Worm (Caenorhabditis elegans) whole organism, late embryonic: Measurements from ENCODE around the gene taf-8.

ENCODE experiments used
- T23F11.4 ChIP-seq: fragments of 200-800 bp; sonication (Bioruptor generic); optimal IDR thresholded peaks from 2 replicates; lab custom pipeline; 2018; ENCODE audit warnings: mild to moderate bottlenecking, missing genetic modification characterization, missing compliant biosample characterization
- Y22D7AL.16 ChIP-seq: sonication (generic microtip); optimal IDR thresholded peaks from 2 replicates; lab custom pipeline; 2016; ENCODE audit warnings: missing genetic modification characterization, missing compliant biosample characterization
- ahr-1 ChIP-seq: sonication (generic microtip); optimal IDR thresholded peaks from 2 replicates; lab custom pipeline; 2016; ENCODE audit warnings: missing genetic modification characterization, missing compliant biosample characterization
- ceh-14 ChIP-seq: sonication (generic microtip); optimal IDR thresholded peaks from 2 replicates; lab custom pipeline; 2016; ENCODE audit warnings: missing genotype, missing genetic modification characterization, missing compliant biosample characterization
- ceh-18 ChIP-seq: sonication (generic microtip); optimal IDR thresholded peaks from 2 replicates; lab custom pipeline; 2016; ENCODE audit warnings: missing genetic modification characterization, missing compliant biosample characterization
- ceh-19 ChIP-seq: fragments of 200-800 bp; sonication (Bioruptor generic); optimal IDR thresholded peaks from 2 replicates; lab custom pipeline; 2018; ENCODE audit warnings: mild to moderate bottlenecking, missing genetic modification characterization, missing compliant biosample characterization
- ceh-24 ChIP-seq: sonication (generic microtip); optimal IDR thresholded peaks from 2 replicates; lab custom pipeline; 2016; ENCODE audit warnings: mild to moderate bottlenecking, missing genetic modification characterization, missing compliant biosample characterization
- ceh-31 ChIP-seq: sonication (generic microtip); optimal IDR thresholded peaks from 2 replicates; lab custom pipeline; 2016; ENCODE audit warnings: missing genetic modification characterization, missing compliant biosample characterization
- ceh-34 ChIP-seq: sonication (generic microtip); optimal IDR thresholded peaks from 2 replicates; lab custom pipeline; 2016; ENCODE audit warnings: mild to moderate bottlenecking, missing genetic modification characterization, missing compliant biosample characterization
- ceh-45 ChIP-seq: fragments of 200-800 bp; sonication (Bioruptor generic); IDR thresholded peaks from 2 replicates; pipeline ENCODE4 v1.3.6; 2022; ENCODE audit warnings: missing genetic modification reagents, missing genetic modification characterization, missing compliant biosample characterization
- ceh-48 ChIP-seq: sonication (generic microtip); optimal IDR thresholded peaks from 2 replicates; lab custom pipeline; 2016; ENCODE audit warnings: missing genetic modification characterization, inconsistent platforms, missing compliant biosample characterization
- ceh-6 ChIP-seq: fragments of 200-800 bp; sonication (Bioruptor generic); optimal IDR thresholded peaks from 2 replicates; lab custom pipeline; 2018; ENCODE audit warnings: mild to moderate bottlenecking, missing genetic modification characterization, missing compliant biosample characterization
- dmd-4 ChIP-seq: sonication (generic microtip); optimal IDR thresholded peaks from 2 replicates; lab custom pipeline; 2016; ENCODE audit warnings: borderline replicate concordance, missing genetic modification characterization, missing compliant biosample characterization
- dve-1 ChIP-seq: sonication (generic microtip); optimal IDR thresholded peaks from 2 replicates; lab custom pipeline; 2017; ENCODE audit warnings: antibody characterized with exemption, mild to moderate bottlenecking, missing genetic modification characterization, missing compliant biosample characterization
- elt-2 ChIP-seq: sonication (generic microtip); optimal IDR thresholded peaks from 2 replicates; lab custom pipeline; 2016; ENCODE audit warnings: missing genetic modification reagents, missing genetic modification characterization, missing compliant biosample characterization
- elt-4 ChIP-seq: sonication (generic microtip); optimal IDR thresholded peaks from 2 replicates; lab custom pipeline; 2016; ENCODE audit warnings: missing genetic modification characterization, missing compliant biosample characterization
- eyg-1 ChIP-seq: sonication (generic microtip); optimal IDR thresholded peaks from 2 replicates; lab custom pipeline; 2016; ENCODE audit warnings: missing genotype, missing genetic modification characterization, missing compliant biosample characterization
- fkh-6 ChIP-seq: sonication (generic microtip); optimal IDR thresholded peaks from 2 replicates; lab custom pipeline; 2016; ENCODE audit warnings: missing genetic modification characterization, missing compliant biosample characterization
- hlh-13 ChIP-seq: fragments of 200-800 bp; sonication (Bioruptor generic); optimal IDR thresholded peaks from 2 replicates; lab custom pipeline; 2018; ENCODE audit warnings: mild to moderate bottlenecking, missing genetic modification characterization, missing compliant biosample characterization
- hlh-30 ChIP-seq: sonication (generic microtip); optimal IDR thresholded peaks from 2 replicates; lab custom pipeline; 2017; ENCODE audit warnings: antibody characterized with exemption, missing genetic modification characterization, missing compliant biosample characterization; ENCODE audit not compliant: insufficient read depth
- hlh-6 ChIP-seq: sonication (generic microtip); optimal IDR thresholded peaks from 2 replicates; lab custom pipeline; 2016; ENCODE audit warnings: missing genotype, missing genetic modification characterization, missing compliant biosample characterization
- hlh-8 ChIP-seq: sonication (generic microtip); optimal IDR thresholded peaks from 2 replicates; lab custom pipeline; 2016; ENCODE audit warnings: missing genotype, missing genetic modification characterization, missing compliant biosample characterization
- lim-6 ChIP-seq: sonication (generic microtip); optimal IDR thresholded peaks from 2 replicates; lab custom pipeline; 2016; ENCODE audit warnings: missing genetic modification characterization, missing compliant biosample characterization
- madf-2 ChIP-seq: sonication (generic microtip); optimal IDR thresholded peaks from 2 replicates; lab custom pipeline; 2017; ENCODE audit warnings: missing genetic modification characterization, missing compliant biosample characterization
- nfya-1 ChIP-seq: sonication (generic microtip); optimal IDR thresholded peaks from 2 replicates; lab custom pipeline; 2017; ENCODE audit warnings: missing genetic modification characterization, mild to moderate bottlenecking, missing compliant biosample characterization, antibody characterized with exemption, moderate library complexity
- nhr-11 ChIP-seq: fragments of 150-350 bp; optimal IDR thresholded peaks from 2 replicates; lab custom pipeline; 2014; ENCODE audit warnings: missing biosample characterization, missing genetic modification characterization
- pha-2 ChIP-seq: sonication (generic microtip); optimal IDR thresholded peaks from 2 replicates; lab custom pipeline; 2017; ENCODE audit warnings: mild to moderate bottlenecking, missing genetic modification characterization, missing compliant biosample characterization
- ref-2 ChIP-seq: sonication (generic microtip); optimal IDR thresholded peaks from 2 replicates; lab custom pipeline; 2016; ENCODE audit warnings: missing genetic modification characterization, missing compliant biosample characterization
- rnt-1 ChIP-seq: sonication (generic microtip); optimal IDR thresholded peaks from 2 replicates; lab custom pipeline; 2016; ENCODE audit warnings: missing genetic modification characterization, missing compliant biosample characterization
- sdc-2 ChIP-seq: sonication (generic microtip); optimal IDR thresholded peaks from 2 replicates; lab custom pipeline; 2016; ENCODE audit warnings: missing genotype, missing genetic modification characterization, missing compliant biosample characterization
- syd-9 ChIP-seq: sonication (generic microtip); optimal IDR thresholded peaks from 2 replicates; lab custom pipeline; 2016; ENCODE audit warnings: mild to moderate bottlenecking, missing genetic modification characterization, moderate library complexity, missing compliant biosample characterization
- tbx-2 ChIP-seq: sonication (generic microtip); optimal IDR thresholded peaks from 2 replicates; lab custom pipeline; 2016; ENCODE audit warnings: missing genetic modification characterization, missing compliant biosample characterization
- ttx-3 ChIP-seq: sonication (generic microtip); optimal IDR thresholded peaks from 2 replicates; lab custom pipeline; 2016; ENCODE audit warnings: missing genetic modification reagents, missing genetic modification characterization, missing compliant biosample characterization
- unc-55 ChIP-seq: sonication (generic microtip); optimal IDR thresholded peaks from 2 replicates; lab custom pipeline; 2017; ENCODE audit warnings: missing biosample characterization, missing genetic modification reagents, missing genetic modification characterization
- zip-5 ChIP-seq: sonication (generic microtip); optimal IDR thresholded peaks from 2 replicates; lab custom pipeline; 2016; ENCODE audit warnings: missing genetic modification characterization, missing compliant biosample characterization

The taf-8 gene

ce11 chrII:9619995-9620535 lies 49.1 kb upstream of the taf-8 start:
- TF ChIP-seq nhr-11 (tag; lab: Kevin White, UChicago) (peak; percentile 67), lim-6 (tag; lab: Kevin White, UChicago) (no peak), hlh-6 (tag; lab: Kevin White, UChicago) (no peak)

- no peak for TF ChIP-seq T23F11.4 (GFP tag; lab: Kevin White, UChicago)
- TF ChIP-seq unc-55 (GFP tag; lab: Kevin White, UChicago): peak; percentile 18
- TF ChIP-seq ceh-31: no peak
Measured at ce11 chrII:9620616-9621015, 48.5 kb upstream of the taf-8 start.

ce11 chrII:9621121-9621520 lies 48.0 kb upstream of the taf-8 start:
- no peak for TF ChIP-seq ceh-45 (GFP tag; lab: Robert Waterston, UW)
- no peak for TF ChIP-seq hlh-8
- TF ChIP-seq dve-1 (tag; lab: Kevin White, UChicago): no peak
- no peak for TF ChIP-seq T23F11.4 (GFP tag; lab: Kevin White, UChicago)
- peak; percentile 88 for TF ChIP-seq unc-55 (GFP tag; lab: Kevin White, UChicago)
- TF ChIP-seq nfya-1: peak; percentile 26
- TF ChIP-seq ref-2: no peak
- no peak for TF ChIP-seq ceh-48 (tag; lab: Kevin White, UChicago)
- TF ChIP-seq ttx-3 (tag; lab: Kevin White, UChicago): no peak
- peak; percentile 83 for TF ChIP-seq ceh-18
- TF ChIP-seq Y22D7AL.16 (tag; lab: Kevin White, UChicago): no peak
- no peak for TF ChIP-seq ceh-24 (tag; lab: Kevin White, UChicago)
- no peak for TF ChIP-seq hlh-30 (tag; lab: Kevin White, UChicago)
- TF ChIP-seq rnt-1 (tag; lab: Kevin White, UChicago): peak; percentile 24
- no peak for TF ChIP-seq dmd-4 (tag; lab: Kevin White, UChicago)

ce11 chrII:9621913-9622348 lies 47.2 kb upstream of the taf-8 start:
- TF ChIP-seq elt-4 (no peak), ceh-48 (tag; lab: Kevin White, UChicago) (no peak), hlh-13 (GFP tag; lab: Kevin White, UChicago) (no peak), ahr-1 (tag; lab: Kevin White, UChicago) (no peak), eyg-1 (tag; lab: Kevin White, UChicago) (no peak), zip-5 (tag; lab: Kevin White, UChicago) (no peak), ceh-14 (no peak), syd-9 (no peak), fkh-6 (tag; lab: Kevin White, UChicago) (no peak), pha-2 (tag; lab: Kevin White, UChicago) (no peak), madf-2 (no peak), ceh-6 (GFP tag; lab: Kevin White, UChicago) (no peak), ceh-34 (tag; lab: Kevin White, UChicago) (no peak), nfya-1 (no peak), tbx-2 (tag; lab: Kevin White, UChicago) (no peak), hlh-8 (no peak), ceh-19 (GFP tag; lab: Kevin White, UChicago) (no peak)

ce11 chrII:9624110-9624695 lies 44.9 kb upstream of the taf-8 start, which contains the start of the genes dnj-20 and ZK1307.8:
TSS of gene dnj-20 (minus strand) at chrII:9624176.
TSS of gene ZK1307.8 (plus strand) at chrII:9624613.
- peak; percentile 9 for TF ChIP-seq elt-2
- TF ChIP-seq sdc-2 (tag; lab: Kevin White, UChicago): no peak
